Fruit fly (Drosophila melanogaster): ENCODE measurements around the gene CG7091.

The CG7091 gene

DNA sequence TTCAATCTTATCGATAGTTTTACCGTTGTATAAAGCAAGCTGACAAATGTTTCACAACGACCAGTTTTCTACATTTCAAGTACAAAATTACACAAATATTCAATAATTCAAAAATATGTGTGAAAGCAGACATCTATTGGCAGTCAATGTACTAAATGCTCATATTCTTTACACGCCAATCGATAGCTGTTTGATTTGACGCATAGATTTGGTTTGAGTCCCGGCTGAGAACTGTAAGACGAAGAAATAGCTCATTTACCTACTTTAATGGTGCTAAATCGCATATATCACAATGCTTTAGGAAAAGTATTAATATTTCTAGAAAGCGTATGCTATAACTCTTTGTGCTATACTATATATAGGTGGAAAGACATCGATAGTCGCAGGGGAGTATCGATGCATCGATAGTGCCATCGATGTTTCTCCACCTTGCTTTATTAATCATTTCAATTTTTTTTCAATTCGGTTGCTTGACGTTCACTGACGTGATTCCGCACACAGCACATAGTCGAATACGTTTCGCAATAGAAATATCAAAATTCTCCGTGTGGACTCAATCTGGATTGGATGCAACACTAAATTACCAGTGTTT is 2.9 kb downstream of the CG7091 start, which contains the start of gene Paip2 (continued):
- no peak for TF ChIP-seq CG1602 (GFP tag; optimal IDR thresholded peaks at IDR 0.05)
- TF ChIP-seq CG13296 (GFP tag; optimal IDR thresholded peaks at IDR 0.05): no peak
- peak; percentile 82 for TF ChIP-seq Dref (GFP tag; IDR thresholded peaks at IDR 0.05)
- no peak for TF ChIP-seq zfh1 (GFP tag; IDR thresholded peaks at IDR 0.05)
- TF ChIP-seq NfI (GFP tag; optimal IDR thresholded peaks at IDR 0.05): peak; percentile 5
- no peak for TF ChIP-seq Atf6 (GFP tag; IDR thresholded peaks at IDR 0.05)
- no peak for TF ChIP-seq sisA (GFP tag; IDR thresholded peaks at IDR 0.05)
- peak; percentile 96 for TF ChIP-seq Sry-δ (GFP tag; optimal IDR thresholded peaks at IDR 0.05)
- no peak for TF ChIP-seq CG4404 (GFP tag; IDR thresholded peaks at IDR 0.05)
- peak; percentile 95 for TF ChIP-seq amos (GFP tag; IDR thresholded peaks at IDR 0.05; ENCODE audit: partially characterized antibody)
- TF ChIP-seq CG2129 (GFP tag; IDR thresholded peaks at IDR 0.05; ENCODE audit: partially characterized antibody): peak; percentile 97
- peak; percentile 19 for TF ChIP-seq Dek (tag; optimal IDR thresholded peaks at IDR 0.05)
- TF ChIP-seq hkb (optimal IDR thresholded peaks at IDR 0.05): no peak
- 0 out of 2 replicates have a peak, but pooled peaks have one; percentile 25 for TF ChIP-seq hkb (GFP tag; IDR thresholded peaks at IDR 0.05)
- TF ChIP-seq pho (GFP tag; optimal IDR thresholded peaks at IDR 0.05): peak; percentile 8
- peak; percentile 2 for TF ChIP-seq CG18262 (tag; optimal IDR thresholded peaks at IDR 0.05)
- TF ChIP-seq CG4707 (GFP tag; optimal IDR thresholded peaks at IDR 0.05): no peak
- no peak for TF ChIP-seq schlank (tag; optimal IDR thresholded peaks at IDR 0.05)
- peak; percentile 10 for TF ChIP-seq CG13424 (tag; optimal IDR thresholded peaks at IDR 0.05)
- TF ChIP-seq CG12659 (GFP tag; optimal IDR thresholded peaks at IDR 0.05): peak; percentile 70
- no peak for TF ChIP-seq Oli (tag; optimal IDR thresholded peaks at IDR 0.05)
- 0 out of 2 replicates have a peak, but pooled peaks have one; percentile 19 for TF ChIP-seq CG31441 (GFP tag; IDR thresholded peaks at IDR 0.05)
- TF ChIP-seq D19A (tag; optimal IDR thresholded peaks at IDR 0.05): peak; percentile 23
- TF ChIP-seq zen (tag; optimal IDR thresholded peaks at IDR 0.05): peak; percentile 55
- peak; percentile 46; the same call in 2 of the 3 replicates for TF ChIP-seq CG17361 (GFP tag; IDR thresholded peaks at IDR 0.05)
- no peak for TF ChIP-seq CG9876 (GFP tag; optimal IDR thresholded peaks at IDR 0.05)
- TF ChIP-seq CG17829 (tag; optimal IDR thresholded peaks at IDR 0.05): peak; percentile 61
- peak; percentile 79 for TF ChIP-seq Ets97D (GFP tag; optimal IDR thresholded peaks at IDR 0.05)
- peak; percentile 95 for TF ChIP-seq E2f2 (GFP tag; IDR thresholded peaks at IDR 0.05)
- no peak for TF ChIP-seq crp (GFP tag; optimal IDR thresholded peaks at IDR 0.05)
- peak; percentile 65; the same call in 1 of the 3 replicates for TF ChIP-seq CG2199 (GFP tag; IDR thresholded peaks at IDR 0.05)
- peak; percentile 69 for TF ChIP-seq stwl (tag; optimal IDR thresholded peaks at IDR 0.05)
- TF ChIP-seq CG17328 (GFP tag; IDR thresholded peaks at IDR 0.05): no peak
- TF ChIP-seq sug (tag; optimal IDR thresholded peaks at IDR 0.05): peak; percentile 52
- TF ChIP-seq CG7357 (GFP tag; IDR thresholded peaks at IDR 0.05): no peak
- peak; percentile 34 for TF ChIP-seq CG12104 (GFP tag; optimal IDR thresholded peaks at IDR 0.05)
- peak; percentile 98 for TF ChIP-seq Doc3 (GFP tag; IDR thresholded peaks at IDR 0.05; ENCODE audit: partially characterized antibody)
- TF ChIP-seq CG16813 (GFP tag; IDR thresholded peaks at IDR 0.05; ENCODE audit: partially characterized antibody): peak; percentile 99
- TF ChIP-seq trem (tag; optimal IDR thresholded peaks at IDR 0.05): peak; percentile 75
- TF ChIP-seq CG8290 (GFP tag; optimal IDR thresholded peaks at IDR 0.05): no peak
- peak in 1 of 2 experiments; percentile 38 for TF ChIP-seq CG8290 (tag; optimal IDR thresholded peaks at IDR 0.05)
- peak; percentile 98 for TF ChIP-seq hb (GFP tag; IDR thresholded peaks at IDR 0.05; ENCODE audit: partially characterized antibody)
- TF ChIP-seq insv (GFP tag; optimal IDR thresholded peaks at IDR 0.05): peak in 1 of 2 experiments; percentile 32
- TF ChIP-seq Rfx (GFP tag; IDR thresholded peaks at IDR 0.05): 0 out of 2 replicates have a peak, but pooled peaks have one; percentile 23
- no peak for TF ChIP-seq pb (GFP tag; optimal IDR thresholded peaks at IDR 0.05)
- TF ChIP-seq grn (GFP tag; optimal IDR thresholded peaks at IDR 0.05): peak; percentile 68
- no peak for TF ChIP-seq pnt (GFP tag; optimal IDR thresholded peaks at IDR 0.05)
- TF ChIP-seq CG13624 (GFP tag; optimal IDR thresholded peaks at IDR 0.05): no peak
- TF ChIP-seq Sox102F (GFP tag; optimal IDR thresholded peaks at IDR 0.05): no peak
- TF ChIP-seq crc (GFP tag; optimal IDR thresholded peaks at IDR 0.05): no peak
